Fruit fly (Drosophila melanogaster) whole organism, pupa: ENCODE data around the gene Obp93a.

Experiments
- CG10348 ChIP-seq: fragments of 200-800 bp; sonication (Bioruptor generic); IDR thresholded peaks from 2 replicates; pipeline ENCODE4 v1.3.6; 2022; ENCODE audit warnings: missing biosample characterization, missing genetic modification characterization
- CG12605 ChIP-seq: fragments of 200-800 bp; sonication (Bioruptor generic); IDR thresholded peaks from 2 replicates; pipeline ENCODE4 v1.3.6; 2022; ENCODE audit warnings: missing biosample characterization, missing genetic modification characterization
- CG13204 ChIP-seq: fragments of 200-800 bp; sonication (Bioruptor generic); optimal IDR thresholded peaks from 2 replicates; lab custom pipeline; 2018; ENCODE audit warnings: missing biosample characterization, mild to moderate bottlenecking, missing genetic modification characterization, moderate library complexity
- CG14655 ChIP-seq: fragments of 200-800 bp; sonication (Bioruptor generic); optimal IDR thresholded peaks from 3 replicates; lab custom pipeline; 2017; ENCODE audit warnings: mild to moderate bottlenecking, missing biosample characterization, missing genetic modification reagents, missing genetic modification characterization
- CG15710 ChIP-seq: fragments of 200-800 bp; sonication (Bioruptor generic); optimal IDR thresholded peaks from 2 replicates; lab custom pipeline; 2018; ENCODE audit warnings: missing biosample characterization, mild to moderate bottlenecking, missing genetic modification characterization, moderate library complexity
- CG17806 ChIP-seq: fragments of 200-800 bp; sonication (Bioruptor generic); optimal IDR thresholded peaks from 2 replicates; lab custom pipeline; 2018; ENCODE audit warnings: missing biosample characterization, mild to moderate bottlenecking, missing genetic modification characterization, moderate library complexity
- CG32121 ChIP-seq: fragments of 200-800 bp; sonication (Bioruptor generic); IDR thresholded peaks from 2 replicates; pipeline ENCODE4 v1.3.6; 2022; ENCODE audit warnings: missing biosample characterization, missing genetic modification characterization
- CG34367 ChIP-seq: fragments of 200-800 bp; sonication (Bioruptor generic); optimal IDR thresholded peaks from 2 replicates; lab custom pipeline; 2018; ENCODE audit warnings: missing biosample characterization, mild to moderate bottlenecking, missing genetic modification characterization
- CG4496 ChIP-seq: fragments of 200-800 bp; sonication (Bioruptor generic); IDR thresholded peaks from 3 replicates; pipeline ENCODE4 v1.3.6; 2022; ENCODE audit warnings: missing biosample characterization, missing genetic modification characterization
- CG8159 ChIP-seq: fragments of 200-800 bp; sonication (Bioruptor generic); optimal IDR thresholded peaks from 3 replicates; lab custom pipeline; 2018; ENCODE audit warnings: missing biosample characterization, mild to moderate bottlenecking, missing genetic modification characterization, moderate library complexity
- CG8301 ChIP-seq: fragments of 200-800 bp; sonication (Bioruptor generic); optimal IDR thresholded peaks from 2 replicates; lab custom pipeline; 2018; ENCODE audit warnings: missing biosample characterization, mild to moderate bottlenecking, missing genetic modification characterization
- CG9948 ChIP-seq: fragments of 200-800 bp; sonication (Bioruptor generic); optimal IDR thresholded peaks from 2 replicates; lab custom pipeline; 2018; ENCODE audit warnings: missing biosample characterization, mild to moderate bottlenecking, missing genetic modification characterization, moderate library complexity
- D1 ChIP-seq: fragments of 200-800 bp; sonication (Bioruptor generic); optimal IDR thresholded peaks from 2 replicates; lab custom pipeline; 2018; ENCODE audit warnings: missing biosample characterization, mild to moderate bottlenecking, missing genetic modification characterization, moderate library complexity
- EcR ChIP-seq: fragments of 200-800 bp; sonication (Bioruptor generic); optimal IDR thresholded peaks from 3 replicates; lab custom pipeline; 2019; ENCODE audit warnings: missing biosample characterization, missing genetic modification characterization, mild to moderate bottlenecking, moderate library complexity, missing genetic modification reagents
- Ets98B ChIP-seq: fragments of 200-800 bp; sonication (Bioruptor generic); IDR thresholded peaks from 2 replicates; pipeline ENCODE4 v1.3.6; 2022; ENCODE audit warnings: missing biosample characterization, missing genetic modification characterization
- Pif1A ChIP-seq: fragments of 200-800 bp; sonication (Bioruptor generic); optimal IDR thresholded peaks from 3 replicates; lab custom pipeline; 2016; ENCODE audit warnings: missing biosample characterization, missing genetic modification characterization
- Pif1B ChIP-seq: fragments of 200-800 bp; sonication (Bioruptor generic); optimal IDR thresholded peaks from 3 replicates; lab custom pipeline; 2016; ENCODE audit warnings: missing biosample characterization, missing genetic modification characterization
- Snoo ChIP-seq: fragments of 200-800 bp; sonication (Bioruptor generic); optimal IDR thresholded peaks from 3 replicates; lab custom pipeline; 2017; ENCODE audit warnings: missing biosample characterization, mild to moderate bottlenecking, missing genetic modification characterization, inconsistent platforms
- fd96Ca ChIP-seq: fragments of 200-800 bp; sonication (Bioruptor generic); IDR thresholded peaks from 3 replicates; pipeline ENCODE4 v1.3.6; 2022; ENCODE audit warnings: missing biosample characterization, missing genetic modification characterization
- gl ChIP-seq: fragments of 200-800 bp; sonication (Bioruptor generic); optimal IDR thresholded peaks from 2 replicates; lab custom pipeline; 2018; ENCODE audit warnings: missing biosample characterization, mild to moderate bottlenecking, missing genetic modification characterization
- rn ChIP-seq: fragments of 200-800 bp; sonication (Bioruptor generic); IDR thresholded peaks from 2 replicates; pipeline ENCODE4 v1.3.6; 2022; ENCODE audit warnings: missing biosample characterization, missing genetic modification characterization

Gene Obp93a

DNA sequence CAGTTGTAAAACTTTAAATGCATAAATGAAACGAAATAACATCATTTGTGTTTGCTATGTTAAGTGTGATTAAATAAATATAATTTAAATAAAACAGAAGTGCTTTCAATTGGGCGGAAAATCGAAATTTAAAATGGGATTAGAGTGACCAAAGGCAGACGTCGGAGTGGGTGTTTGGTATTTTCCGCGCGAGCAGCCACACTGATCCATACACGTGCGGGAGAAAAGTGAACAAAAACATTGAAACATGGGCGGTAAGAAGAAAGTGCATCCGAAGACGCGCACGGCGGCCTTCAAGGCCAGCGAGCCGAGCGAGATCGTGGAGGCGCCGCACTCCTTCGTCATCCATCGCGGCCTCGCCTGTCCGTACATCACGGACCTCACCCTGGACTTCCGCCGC is 13.5 kb downstream of the Obp93a start, which contains the start of gene ppan:
Gene ppan, plus strand, starts transcription at position 198 of the 400 bp plus-strand sequence.
- TF ChIP-seq fd96Ca (GFP tag; lab: Robert Waterston, UW): no peak
- no peak for TF ChIP-seq D1 (tag; lab: Kevin White, UChicago)
- no peak for TF ChIP-seq gl (tag; lab: Kevin White, UChicago)

DNA sequence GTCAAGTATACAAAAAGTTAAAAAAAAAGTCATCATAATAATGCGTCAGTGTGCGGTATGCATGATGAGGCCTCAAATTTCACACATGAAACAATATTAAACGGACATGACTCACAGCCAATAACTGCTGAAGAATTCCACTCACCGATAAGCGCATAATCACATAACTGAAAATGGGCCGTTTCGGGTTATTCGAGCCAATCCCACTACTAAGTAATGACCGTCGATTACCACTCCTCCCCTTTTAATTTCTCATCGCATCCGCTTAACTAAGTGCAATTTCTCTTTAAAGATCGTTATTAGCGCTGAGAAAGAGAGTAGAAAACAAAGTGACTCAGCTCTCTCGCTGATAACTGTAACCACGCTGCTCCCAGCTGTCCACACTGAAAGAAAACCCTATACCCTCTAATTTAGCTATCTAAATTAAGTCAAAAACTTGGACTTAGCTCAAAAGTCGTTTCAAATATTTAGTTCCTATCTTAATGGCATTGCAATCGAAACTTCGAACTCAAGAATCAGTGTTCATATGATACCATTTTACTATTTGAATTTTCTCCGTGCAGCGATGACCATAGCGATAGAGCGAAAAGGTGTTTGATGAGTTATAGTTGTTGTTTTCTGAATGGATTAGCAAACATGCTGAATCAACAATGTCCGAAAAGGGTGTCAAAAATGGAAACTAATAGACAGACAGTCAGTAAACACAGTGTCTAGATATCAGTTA is 16.6 kb downstream of the Obp93a start:
- TF ChIP-seq CG10348 (GFP tag; lab: Robert Waterston, UW) (0 out of 2 replicates have a peak, but pooled peaks have one; percentile 10), rn (GFP tag; lab: Robert Waterston, UW) (peak; percentile 38; the same call in 1 of the 2 replicates), CG15710 (tag; lab: Kevin White, UChicago) (peak; percentile 49), CG32121 (GFP tag; lab: Robert Waterston, UW) (peak; percentile 86), CG8159 (peak; percentile 61), CG12605 (GFP tag; lab: Robert Waterston, UW) (peak; percentile 90), gl (tag; lab: Kevin White, UChicago) (peak; percentile 8), Pif1A (GFP tag; lab: Kevin White, UChicago) (no peak), fd96Ca (GFP tag; lab: Robert Waterston, UW) (peak; percentile 88), CG13204 (GFP tag; lab: Kevin White, UChicago) (no peak), EcR (GFP tag; lab: Kevin White, UChicago) (no peak), CG8301 (tag; lab: Kevin White, UChicago) (peak; percentile 85), CG4496 (GFP tag; lab: Robert Waterston, UW) (peak; percentile 92), Snoo (tag; lab: Kevin White, UChicago) (peak; percentile 56), CG14655 (GFP tag; lab: Kevin White, UChicago) (no peak), Pif1B (GFP tag; lab: Kevin White, UChicago) (peak; percentile 78), CG9948 (tag; lab: Kevin White, UChicago) (peak; percentile 62), D1 (tag; lab: Kevin White, UChicago) (no peak), CG34367 (no peak), CG17806 (peak; percentile 77), Ets98B (GFP tag; lab: Robert Waterston, UW) (peak; percentile 91)
- TF ChIP-seq, all 21 proteins: peak for 15

DNA sequence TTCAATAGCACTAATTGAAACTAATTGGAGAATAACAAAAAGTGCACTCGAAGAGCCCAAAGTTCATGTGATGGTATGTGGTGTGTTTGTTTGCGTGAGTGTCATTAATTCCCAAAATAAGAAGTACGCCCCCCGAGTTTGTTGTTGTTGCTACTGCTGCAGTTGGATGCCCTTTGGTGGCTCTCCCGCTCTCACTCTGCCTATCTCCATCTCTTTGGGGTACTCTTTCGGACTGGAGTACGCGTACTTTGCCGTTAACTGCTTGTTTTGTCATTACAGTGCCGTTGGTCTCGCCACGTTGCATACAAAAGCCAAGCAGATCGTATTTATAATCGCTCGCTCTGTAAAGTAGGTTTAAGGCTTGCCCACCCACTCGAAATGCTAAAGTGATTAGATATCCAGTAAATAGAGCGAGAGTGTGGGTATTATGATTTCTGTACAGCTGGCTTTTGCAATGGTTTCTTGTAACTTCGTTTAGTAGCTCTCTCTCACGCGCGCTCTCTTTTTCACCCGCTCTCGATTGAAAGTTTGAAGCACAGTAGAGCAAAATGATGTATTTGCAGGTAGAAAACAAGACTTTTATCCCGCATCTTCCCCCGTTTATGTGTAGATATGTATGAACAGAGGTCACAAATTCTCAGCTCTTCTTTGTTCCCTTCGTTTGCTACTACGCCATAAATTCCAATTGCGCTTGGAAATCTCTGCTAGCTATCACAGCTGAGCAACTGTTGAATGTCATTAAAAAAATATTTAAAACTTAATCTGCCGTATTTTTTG is 17.4 kb downstream of the Obp93a start:
- peak; percentile 18 for TF ChIP-seq CG9948 (tag; lab: Kevin White, UChicago)
- TF ChIP-seq CG32121 (GFP tag; lab: Robert Waterston, UW): 0 out of 2 replicates have a peak, but pooled peaks have one; percentile 10
- no peak for TF ChIP-seq Snoo (tag; lab: Kevin White, UChicago)
- peak; percentile 3 for TF ChIP-seq CG8159
- no peak for TF ChIP-seq CG34367
- no peak for TF ChIP-seq CG15710 (tag; lab: Kevin White, UChicago)
- 0 out of 3 replicates have a peak, but pooled peaks have one; percentile 57 for TF ChIP-seq fd96Ca (GFP tag; lab: Robert Waterston, UW)
- no peak for TF ChIP-seq CG14655 (GFP tag; lab: Kevin White, UChicago)
- no peak for TF ChIP-seq CG10348 (GFP tag; lab: Robert Waterston, UW)
- TF ChIP-seq CG4496 (GFP tag; lab: Robert Waterston, UW): 0 out of 3 replicates have a peak, but pooled peaks have one; percentile 6
- peak; percentile 55 for TF ChIP-seq CG8301 (tag; lab: Kevin White, UChicago)
- no peak for TF ChIP-seq Pif1B (GFP tag; lab: Kevin White, UChicago)
- no peak for TF ChIP-seq rn (GFP tag; lab: Robert Waterston, UW)
- TF ChIP-seq CG13204 (GFP tag; lab: Kevin White, UChicago): no peak
- no peak for TF ChIP-seq CG12605 (GFP tag; lab: Robert Waterston, UW)
- TF ChIP-seq gl (tag; lab: Kevin White, UChicago): no peak
- peak; percentile 44 for TF ChIP-seq Ets98B (GFP tag; lab: Robert Waterston, UW)
- TF ChIP-seq CG17806: peak; percentile 16
- no peak for TF ChIP-seq D1 (tag; lab: Kevin White, UChicago)
- TF ChIP-seq EcR (GFP tag; lab: Kevin White, UChicago): peak; percentile 89
- no peak for TF ChIP-seq Pif1A (GFP tag; lab: Kevin White, UChicago)

DNA sequence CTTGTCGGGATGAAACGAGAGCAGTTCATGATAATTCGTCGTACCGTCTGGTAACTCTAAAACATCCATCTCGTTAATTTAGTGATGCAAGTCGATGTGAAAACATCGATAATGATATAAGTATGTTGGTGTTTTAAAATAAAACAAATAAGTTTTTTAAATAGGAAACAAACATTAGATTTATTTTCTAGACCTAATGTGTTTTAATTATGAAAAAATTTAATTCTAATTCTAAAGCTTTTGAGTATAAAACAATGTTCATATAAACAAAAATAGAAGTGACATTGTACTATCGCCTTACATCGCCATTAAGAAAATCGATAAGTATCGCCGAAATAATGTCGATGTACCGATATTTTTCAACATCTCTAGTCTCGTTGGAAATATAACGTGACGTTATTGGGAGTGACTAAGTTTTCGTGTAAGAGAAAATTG is 18.5 kb downstream of the Obp93a start, which contains the start of gene Rab11:
Gene Rab11, plus strand, starts transcription at position 363 of the 435 bp plus-strand sequence.
- no peak for TF ChIP-seq Pif1A (GFP tag; lab: Kevin White, UChicago)
- TF ChIP-seq CG15710 (tag; lab: Kevin White, UChicago): peak; percentile 43
- TF ChIP-seq CG13204 (GFP tag; lab: Kevin White, UChicago): no peak
- peak; percentile 12 for TF ChIP-seq CG34367
- peak; percentile 39 for TF ChIP-seq CG8159
- TF ChIP-seq, all 21 proteins: peak for 3

DNA sequence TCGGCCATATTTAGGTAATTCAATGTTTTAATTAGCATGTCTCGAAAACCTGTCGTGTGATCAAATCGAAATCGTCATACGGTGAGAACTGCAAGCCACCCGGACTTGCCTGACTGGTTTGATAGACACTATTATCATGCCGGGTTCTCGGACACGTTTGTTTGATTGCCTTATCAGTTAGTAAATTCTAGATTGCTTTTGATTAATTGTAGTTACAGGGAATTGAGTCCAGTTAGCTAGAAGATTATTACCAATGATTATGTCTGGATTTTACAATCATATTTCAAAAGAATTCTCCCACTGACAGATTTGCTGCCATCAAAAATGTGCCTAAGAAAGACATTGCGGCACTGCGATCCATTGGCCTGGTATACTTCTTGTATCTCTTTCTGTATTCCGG is 19.8 kb downstream of the Obp93a start:
- TF ChIP-seq CG4496 (GFP tag; lab: Robert Waterston, UW) (no peak), CG12605 (GFP tag; lab: Robert Waterston, UW) (no peak), EcR (GFP tag; lab: Kevin White, UChicago) (no peak), Pif1B (GFP tag; lab: Kevin White, UChicago) (no peak), CG8159 (no peak), Snoo (tag; lab: Kevin White, UChicago) (no peak), CG17806 (no peak), CG9948 (tag; lab: Kevin White, UChicago) (no peak), Ets98B (GFP tag; lab: Robert Waterston, UW) (no peak), CG13204 (GFP tag; lab: Kevin White, UChicago) (no peak), CG14655 (GFP tag; lab: Kevin White, UChicago) (no peak), Pif1A (GFP tag; lab: Kevin White, UChicago) (no peak), CG8301 (tag; lab: Kevin White, UChicago) (no peak)
